Worm (Caenorhabditis elegans) whole organism, L4/young adult: Measurements from ENCODE around the gene D1054.3.

Source experiments
- dao-5 ChIP-seq: sonication (generic microtip); optimal IDR thresholded peaks from 2 replicates; lab custom pipeline; 2016; ENCODE audit warnings: missing genotype, missing genetic modification characterization, moderate library complexity, missing compliant biosample characterization
- him-1 ChIP-seq: sonication (generic microtip); optimal IDR thresholded peaks from 2 replicates; lab custom pipeline; 2016; ENCODE audit warnings: missing genotype, missing genetic modification reagents, missing genetic modification characterization, missing compliant biosample characterization

ce11 chrV:10811763-10812162, 40.5 kb downstream of the D1054.3 start, which contains the start of gene C29A12.22:
- TF ChIP-seq dao-5 (tag; lab: Kevin White, UChicago) (no peak), him-1 (tag; lab: Kevin White, UChicago) (no peak)
